Worm (Caenorhabditis elegans) whole organism, mixed stage, embryonic: Measurements from ENCODE around the gene egl-43.

Source experiments
- M03D4.4 ChIP-seq: sonication (generic microtip); optimal IDR thresholded peaks from 2 replicates; lab custom pipeline; 2017; ENCODE audit warnings: mild to moderate bottlenecking, missing genetic modification characterization, missing compliant biosample characterization
- bed-3 ChIP-seq: fragments of 200-800 bp; sonication (Bioruptor generic); optimal IDR thresholded peaks from 3 replicates; lab custom pipeline; 2018; ENCODE audit warnings: mild to moderate bottlenecking, missing genetic modification characterization, moderate library complexity, missing compliant biosample characterization
- blmp-1 ChIP-seq: fragments of 150-350 bp; optimal IDR thresholded peaks from 2 replicates; lab custom pipeline; 2014; ENCODE audit warnings: missing biosample characterization, missing genetic modification characterization
- ceh-43 ChIP-seq: fragments of 200-800 bp; sonication (Bioruptor generic); optimal IDR thresholded peaks from 2 replicates; lab custom pipeline; 2018; ENCODE audit warnings: mild to moderate bottlenecking, missing genetic modification characterization, moderate library complexity, missing compliant biosample characterization
- ces-1 ChIP-seq: fragments of 150-350 bp; optimal IDR thresholded peaks from 2 replicates; lab custom pipeline; 2014; ENCODE audit warnings: missing biosample characterization, missing genetic modification reagents, missing genetic modification characterization
- cnd-1 ChIP-seq: fragments of 200-800 bp; sonication (Bioruptor generic); optimal IDR thresholded peaks from 2 replicates; lab custom pipeline; 2018; ENCODE audit warnings: mild to moderate bottlenecking, missing genetic modification characterization, missing compliant biosample characterization
- drap-1 ChIP-seq: fragments of 200-800 bp; sonication (Bioruptor generic); optimal IDR thresholded peaks from 3 replicates; lab custom pipeline; 2018; ENCODE audit warnings: mild to moderate bottlenecking, missing genetic modification characterization, missing compliant biosample characterization
- elt-1 ChIP-seq: sonication (generic microtip); optimal IDR thresholded peaks from 2 replicates; lab custom pipeline; 2017; ENCODE audit warnings: missing genetic modification characterization, mild to moderate bottlenecking, missing compliant biosample characterization, antibody characterized with exemption, moderate library complexity, borderline replicate concordance; ENCODE audit not compliant: insufficient read depth
- elt-3 ChIP-seq: fragments of 150-350 bp; optimal IDR thresholded peaks from 2 replicates; lab custom pipeline; 2014; ENCODE audit warnings: missing biosample characterization, missing genetic modification characterization
- ham-2 ChIP-seq: fragments of 200-800 bp; sonication (Bioruptor generic); optimal IDR thresholded peaks from 2 replicates; lab custom pipeline; 2018; ENCODE audit warnings: mild to moderate bottlenecking, missing genetic modification characterization, missing compliant biosample characterization
- hlh-1 ChIP-seq: fragments of 150-350 bp; optimal IDR thresholded peaks from 2 replicates; lab custom pipeline; 2014; ENCODE audit warnings: missing biosample characterization, missing genetic modification reagents, missing genetic modification characterization
- lin-13 ChIP-seq: fragments of 150-350 bp; optimal IDR thresholded peaks from 2 replicates; lab custom pipeline; 2014; ENCODE audit warnings: missing biosample characterization, missing genetic modification characterization
- lin-32 ChIP-seq: fragments of 200-800 bp; sonication (Bioruptor generic); optimal IDR thresholded peaks from 2 replicates; lab custom pipeline; 2018; ENCODE audit warnings: mild to moderate bottlenecking, missing genetic modification characterization, missing compliant biosample characterization
- mab-5 ChIP-seq: fragments of 150-350 bp; optimal IDR thresholded peaks from 2 replicates; lab custom pipeline; 2014; ENCODE audit warnings: missing biosample characterization, missing genetic modification characterization
- mep-1 ChIP-seq: fragments of 150-350 bp; optimal IDR thresholded peaks from 2 replicates; lab custom pipeline; 2017; ENCODE audit warnings: missing biosample characterization, missing genetic modification reagents, missing genetic modification characterization, inconsistent platforms
- mls-2 ChIP-seq: sonication (generic microtip); optimal IDR thresholded peaks from 2 replicates; lab custom pipeline; 2016; ENCODE audit warnings: mild to moderate bottlenecking, missing genetic modification characterization, moderate library complexity, missing compliant biosample characterization
- nhr-12 ChIP-seq: fragments of 150-350 bp; optimal IDR thresholded peaks from 2 replicates; lab custom pipeline; 2014; ENCODE audit warnings: missing biosample characterization, missing genetic modification characterization
- nhr-2 ChIP-seq: fragments of 150-350 bp; optimal IDR thresholded peaks from 2 replicates; lab custom pipeline; 2014; ENCODE audit warnings: missing biosample characterization, missing genetic modification characterization
- nhr-237 ChIP-seq: fragments of 150-350 bp; optimal IDR thresholded peaks from 2 replicates; lab custom pipeline; 2014; ENCODE audit warnings: missing biosample characterization, missing genetic modification characterization
- nhr-28 ChIP-seq: fragments of 150-350 bp; optimal IDR thresholded peaks from 2 replicates; lab custom pipeline; 2014; ENCODE audit warnings: missing biosample characterization, missing genetic modification characterization
- sem-2 ChIP-seq: fragments of 200-800 bp; sonication (Bioruptor generic); optimal IDR thresholded peaks from 2 replicates; lab custom pipeline; 2018; ENCODE audit warnings: mild to moderate bottlenecking, missing genetic modification characterization, missing compliant biosample characterization
- snpc-4 ChIP-seq: fragments of 150-350 bp; optimal IDR thresholded peaks from 2 replicates; lab custom pipeline; 2014; ENCODE audit warnings: missing biosample characterization, missing genetic modification characterization
- sptf-1 ChIP-seq: sonication (generic microtip); optimal IDR thresholded peaks from 2 replicates; lab custom pipeline; 2017; ENCODE audit warnings: mild to moderate bottlenecking, missing genetic modification characterization, moderate library complexity, missing compliant biosample characterization
- tbx-8 ChIP-seq: fragments of 200-800 bp; sonication (Bioruptor generic); optimal IDR thresholded peaks from 2 replicates; lab custom pipeline; 2018; ENCODE audit warnings: mild to moderate bottlenecking, missing genetic modification characterization, moderate library complexity, missing compliant biosample characterization
- unc-120 ChIP-seq: sonication (generic microtip); optimal IDR thresholded peaks from 2 replicates; lab custom pipeline; 2017; ENCODE audit warnings: missing genetic modification characterization, missing compliant biosample characterization; ENCODE audit not compliant: poor library complexity, severe bottlenecking
- unc-39 ChIP-seq: fragments of 150-350 bp; optimal IDR thresholded peaks from 2 replicates; lab custom pipeline; 2014; ENCODE audit warnings: missing biosample characterization, missing genetic modification characterization
- unc-62 ChIP-seq: fragments of 150-350 bp; optimal IDR thresholded peaks from 2 replicates; lab custom pipeline; 2014; ENCODE audit warnings: missing biosample characterization, missing genetic modification reagents, missing genetic modification characterization
- zip-8 ChIP-seq: fragments of 150-350 bp; optimal IDR thresholded peaks from 2 replicates; lab custom pipeline; 2014; ENCODE audit warnings: missing biosample characterization, missing genetic modification characterization
- ztf-11 ChIP-seq: fragments of 150-350 bp; optimal IDR thresholded peaks from 2 replicates; lab custom pipeline; 2014; ENCODE audit warnings: missing biosample characterization, missing genetic modification characterization

The egl-43 gene

DNA sequence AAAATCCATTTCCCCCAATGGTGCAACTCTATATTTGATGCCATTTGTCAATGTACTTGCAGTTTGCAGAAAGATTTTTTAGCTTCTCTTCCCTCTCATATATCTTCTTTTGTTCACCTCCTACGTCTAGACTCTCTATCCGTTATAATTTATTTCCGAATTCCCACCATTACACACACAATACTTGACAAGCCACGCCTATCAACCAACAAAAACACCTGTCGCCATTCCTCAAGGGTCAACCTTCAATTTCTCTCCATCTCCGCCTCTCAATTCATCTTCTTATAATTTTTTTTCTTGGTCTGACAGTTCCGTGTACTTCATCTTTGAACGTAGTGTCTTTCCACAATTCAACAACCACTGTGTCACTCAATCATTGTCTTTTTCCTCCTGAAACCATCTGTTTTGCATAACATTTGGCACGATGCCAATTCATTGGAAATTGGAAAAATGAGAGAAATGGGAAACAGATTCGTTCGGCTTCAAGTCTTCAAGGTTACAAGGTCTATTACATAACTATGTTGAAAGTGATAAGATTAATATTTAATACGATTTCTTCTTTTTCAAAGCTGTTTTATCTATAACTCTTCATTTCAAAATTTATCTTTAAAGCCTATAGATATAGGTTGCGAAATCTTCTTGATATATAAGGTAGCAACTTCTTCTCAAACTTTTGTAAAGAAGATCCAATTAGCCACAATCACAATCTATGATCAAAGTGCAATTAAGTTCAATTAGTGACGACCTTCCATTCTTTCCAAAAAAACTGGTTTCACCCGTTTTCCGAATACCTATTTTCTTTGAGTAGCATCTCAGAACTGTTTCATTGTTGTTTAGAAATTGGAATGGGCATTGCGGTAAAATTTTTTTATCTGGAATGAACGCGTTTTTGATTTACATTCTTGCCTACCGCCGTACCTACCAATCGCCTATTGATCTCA, 31.9 kb downstream of the egl-43 start:
- peak; percentile 63 for TF ChIP-seq hlh-1 (tag; lab: Kevin White, UChicago)
- no peak for TF ChIP-seq elt-3 (tag; lab: Kevin White, UChicago)
- no peak for TF ChIP-seq blmp-1 (tag; lab: Kevin White, UChicago)
- no peak for TF ChIP-seq ztf-11 (tag; lab: Kevin White, UChicago)
- TF ChIP-seq ces-1 (GFP tag; lab: Kevin White, UChicago): no peak
- TF ChIP-seq unc-62 (GFP tag; lab: Kevin White, UChicago): peak; percentile 64
- TF ChIP-seq elt-1 (tag; lab: Kevin White, UChicago): no peak
- no peak for TF ChIP-seq unc-39 (tag; lab: Kevin White, UChicago)
- no peak for TF ChIP-seq sem-2 (GFP tag; lab: Kevin White, UChicago)
- no peak for TF ChIP-seq snpc-4 (tag; lab: Kevin White, UChicago)
- TF ChIP-seq lin-13 (tag; lab: Kevin White, UChicago): no peak
- no peak for TF ChIP-seq drap-1 (GFP tag; lab: Kevin White, UChicago)
- no peak for TF ChIP-seq nhr-237 (tag; lab: Kevin White, UChicago)
- TF ChIP-seq nhr-12 (tag; lab: Kevin White, UChicago): no peak
- TF ChIP-seq bed-3 (GFP tag; lab: Kevin White, UChicago): no peak
- TF ChIP-seq lin-32 (GFP tag; lab: Kevin White, UChicago): no peak

ce11 chrII:9988620-9989019, 33.6 kb downstream of the egl-43 start:
- TF ChIP-seq mep-1 (no peak), ham-2 (no peak), ceh-43 (GFP tag; lab: Kevin White, UChicago) (no peak), elt-3 (tag; lab: Kevin White, UChicago) (no peak), tbx-8 (GFP tag; lab: Kevin White, UChicago) (no peak), unc-39 (tag; lab: Kevin White, UChicago) (no peak), nhr-28 (tag; lab: Kevin White, UChicago) (no peak), M03D4.4 (no peak), ztf-11 (tag; lab: Kevin White, UChicago) (no peak), lin-32 (GFP tag; lab: Kevin White, UChicago) (no peak), elt-1 (tag; lab: Kevin White, UChicago) (no peak), unc-62 (GFP tag; lab: Kevin White, UChicago) (no peak), mab-5 (tag; lab: Kevin White, UChicago) (no peak), nhr-2 (tag; lab: Kevin White, UChicago) (no peak), snpc-4 (tag; lab: Kevin White, UChicago) (no peak)

DNA sequence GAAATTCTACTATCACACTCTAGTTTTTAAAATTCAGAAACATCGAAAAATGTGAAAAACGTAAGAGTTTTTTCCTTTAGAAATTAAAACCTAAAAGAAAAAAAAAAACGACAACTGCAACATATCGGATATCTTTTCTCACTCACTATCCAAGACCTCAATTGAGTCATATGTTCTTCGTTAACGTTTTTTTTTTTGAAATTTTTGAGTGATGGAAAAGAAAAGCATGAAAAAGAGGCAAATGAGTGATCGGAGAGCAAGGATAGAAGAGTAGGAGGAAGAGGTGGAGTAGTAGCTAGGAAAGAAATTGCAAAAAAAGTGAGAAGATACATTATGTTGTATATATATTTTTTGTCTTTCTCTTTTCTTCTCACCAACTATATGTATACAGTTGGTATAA, 34.5 kb downstream of the egl-43 start:
- TF ChIP-seq ham-2: no peak
- no peak for TF ChIP-seq lin-13 (tag; lab: Kevin White, UChicago)
- no peak for TF ChIP-seq sptf-1

DNA sequence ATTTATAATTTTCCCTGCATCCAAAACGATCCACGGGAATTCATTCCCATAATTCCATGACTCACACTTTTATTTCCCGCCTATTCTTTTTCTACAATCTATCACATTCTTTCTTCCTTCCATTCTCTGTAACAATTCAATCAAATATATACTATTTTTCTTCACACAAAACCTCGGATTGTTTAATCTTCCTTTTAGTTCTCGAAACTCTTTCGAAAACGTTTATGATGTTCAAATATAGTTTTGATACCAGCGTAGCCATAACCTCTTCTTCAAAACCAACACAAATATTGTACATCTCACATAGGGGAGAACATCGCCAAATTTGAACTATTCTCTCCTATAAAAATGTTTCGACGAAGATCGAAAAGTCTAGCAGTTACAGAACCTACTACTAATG, 35.8 kb downstream of the egl-43 start, which contains the start of gene lec-3:
Gene lec-3 (plus strand): TSS at position 301 of the 400 bp plus-strand sequence.
- no peak for TF ChIP-seq ztf-11 (tag; lab: Kevin White, UChicago)
- TF ChIP-seq elt-1 (tag; lab: Kevin White, UChicago): no peak
- TF ChIP-seq snpc-4 (tag; lab: Kevin White, UChicago): no peak
- no peak for TF ChIP-seq sptf-1
- no peak for TF ChIP-seq nhr-28 (tag; lab: Kevin White, UChicago)
- TF ChIP-seq bed-3 (GFP tag; lab: Kevin White, UChicago): no peak
- no peak for TF ChIP-seq mls-2 (tag; lab: Kevin White, UChicago)
- TF ChIP-seq nhr-12 (tag; lab: Kevin White, UChicago): no peak
- TF ChIP-seq sem-2 (GFP tag; lab: Kevin White, UChicago): no peak
- no peak for TF ChIP-seq ham-2
- TF ChIP-seq cnd-1 (tag; lab: Kevin White, UChicago): no peak
- no peak for TF ChIP-seq unc-39 (tag; lab: Kevin White, UChicago)
- no peak for TF ChIP-seq tbx-8 (GFP tag; lab: Kevin White, UChicago)
- TF ChIP-seq elt-3 (tag; lab: Kevin White, UChicago): no peak
- no peak for TF ChIP-seq zip-8 (tag; lab: Kevin White, UChicago)
- TF ChIP-seq M03D4.4: no peak
- no peak for TF ChIP-seq mep-1
- TF ChIP-seq drap-1 (GFP tag; lab: Kevin White, UChicago): no peak
- no peak for TF ChIP-seq unc-120
- no peak for TF ChIP-seq nhr-2 (tag; lab: Kevin White, UChicago)
- TF ChIP-seq, all 35 proteins: peak for 0
